Worm (Caenorhabditis elegans) whole organism, late embryonic: ENCODE results near the gene T28C6.3.

ENCODE experiments used
- C38D4.7 ChIP-seq: fragments of 200-800 bp; sonication (Bioruptor generic); optimal IDR thresholded peaks from 2 replicates; lab custom pipeline; 2018; ENCODE audit warnings: mild to moderate bottlenecking, missing genetic modification characterization, moderate library complexity, missing compliant biosample characterization
- K02D7.2 ChIP-seq: sonication (generic microtip); optimal IDR thresholded peaks from 2 replicates; lab custom pipeline; 2017; ENCODE audit warnings: mild to moderate bottlenecking, missing genetic modification characterization, missing compliant biosample characterization
- K09A11.1 ChIP-seq: sonication (generic microtip); optimal IDR thresholded peaks from 2 replicates; lab custom pipeline; 2017; ENCODE audit warnings: antibody characterized with exemption, mild to moderate bottlenecking, missing genetic modification characterization, missing compliant biosample characterization; ENCODE audit not compliant: insufficient read depth
- Y22D7AL.16 ChIP-seq: sonication (generic microtip); optimal IDR thresholded peaks from 2 replicates; lab custom pipeline; 2016; ENCODE audit warnings: missing genetic modification characterization, missing compliant biosample characterization
- ahr-1 ChIP-seq: sonication (generic microtip); optimal IDR thresholded peaks from 2 replicates; lab custom pipeline; 2016; ENCODE audit warnings: missing genetic modification characterization, missing compliant biosample characterization
- ceh-14 ChIP-seq: sonication (generic microtip); optimal IDR thresholded peaks from 2 replicates; lab custom pipeline; 2016; ENCODE audit warnings: missing genotype, missing genetic modification characterization, missing compliant biosample characterization
- ceh-18 ChIP-seq: sonication (generic microtip); optimal IDR thresholded peaks from 2 replicates; lab custom pipeline; 2016; ENCODE audit warnings: missing genetic modification characterization, missing compliant biosample characterization
- ceh-19 ChIP-seq: fragments of 200-800 bp; sonication (Bioruptor generic); optimal IDR thresholded peaks from 2 replicates; lab custom pipeline; 2018; ENCODE audit warnings: mild to moderate bottlenecking, missing genetic modification characterization, missing compliant biosample characterization
- ceh-2 ChIP-seq: sonication (generic microtip); optimal IDR thresholded peaks from 2 replicates; lab custom pipeline; 2016; ENCODE audit warnings: missing genotype, missing genetic modification characterization, missing compliant biosample characterization
- ceh-30 ChIP-seq: fragments of 150-350 bp; optimal IDR thresholded peaks from 2 replicates; lab custom pipeline; 2014; ENCODE audit warnings: missing biosample characterization, missing genetic modification characterization
- ceh-31 ChIP-seq: sonication (generic microtip); optimal IDR thresholded peaks from 2 replicates; lab custom pipeline; 2016; ENCODE audit warnings: missing genetic modification characterization, missing compliant biosample characterization
- ceh-34 ChIP-seq: sonication (generic microtip); optimal IDR thresholded peaks from 2 replicates; lab custom pipeline; 2016; ENCODE audit warnings: mild to moderate bottlenecking, missing genetic modification characterization, missing compliant biosample characterization
- ceh-45 ChIP-seq: fragments of 200-800 bp; sonication (Bioruptor generic); IDR thresholded peaks from 2 replicates; pipeline ENCODE4 v1.3.6; 2022; ENCODE audit warnings: missing genetic modification reagents, missing genetic modification characterization, missing compliant biosample characterization
- ceh-48 ChIP-seq: sonication (generic microtip); optimal IDR thresholded peaks from 2 replicates; lab custom pipeline; 2016; ENCODE audit warnings: missing genetic modification characterization, inconsistent platforms, missing compliant biosample characterization
- dmd-4 ChIP-seq: sonication (generic microtip); optimal IDR thresholded peaks from 2 replicates; lab custom pipeline; 2016; ENCODE audit warnings: borderline replicate concordance, missing genetic modification characterization, missing compliant biosample characterization
- elt-2 ChIP-seq: sonication (generic microtip); optimal IDR thresholded peaks from 2 replicates; lab custom pipeline; 2016; ENCODE audit warnings: missing genetic modification reagents, missing genetic modification characterization, missing compliant biosample characterization
- hlh-13 ChIP-seq: fragments of 200-800 bp; sonication (Bioruptor generic); optimal IDR thresholded peaks from 2 replicates; lab custom pipeline; 2018; ENCODE audit warnings: mild to moderate bottlenecking, missing genetic modification characterization, missing compliant biosample characterization
- hlh-6 ChIP-seq: sonication (generic microtip); optimal IDR thresholded peaks from 2 replicates; lab custom pipeline; 2016; ENCODE audit warnings: missing genotype, missing genetic modification characterization, missing compliant biosample characterization
- lim-6 ChIP-seq: sonication (generic microtip); optimal IDR thresholded peaks from 2 replicates; lab custom pipeline; 2016; ENCODE audit warnings: missing genetic modification characterization, missing compliant biosample characterization
- lin-11 ChIP-seq: fragments of 200-800 bp; sonication (Bioruptor generic); optimal IDR thresholded peaks from 2 replicates; lab custom pipeline; 2018; ENCODE audit warnings: mild to moderate bottlenecking, missing genetic modification characterization, missing compliant biosample characterization
- mec-3 ChIP-seq: sonication (generic microtip); optimal IDR thresholded peaks from 2 replicates; lab custom pipeline; 2016; ENCODE audit warnings: borderline replicate concordance, missing genetic modification characterization, missing compliant biosample characterization
- nhr-11 ChIP-seq: fragments of 150-350 bp; optimal IDR thresholded peaks from 2 replicates; lab custom pipeline; 2014; ENCODE audit warnings: missing biosample characterization, missing genetic modification characterization
- nhr-232 ChIP-seq: sonication (generic microtip); optimal IDR thresholded peaks from 2 replicates; lab custom pipeline; 2016; ENCODE audit warnings: missing genetic modification characterization, missing compliant biosample characterization
- npax-4 ChIP-seq: sonication (generic microtip); optimal IDR thresholded peaks from 2 replicates; lab custom pipeline; 2016; ENCODE audit warnings: missing genetic modification characterization, missing compliant biosample characterization
- pax-1 ChIP-seq: fragments of 150-350 bp; optimal IDR thresholded peaks from 2 replicates; lab custom pipeline; 2014; ENCODE audit warnings: missing biosample characterization, missing genetic modification characterization
- pha-2 ChIP-seq: sonication (generic microtip); optimal IDR thresholded peaks from 2 replicates; lab custom pipeline; 2017; ENCODE audit warnings: mild to moderate bottlenecking, missing genetic modification characterization, missing compliant biosample characterization
- sdc-2 ChIP-seq: sonication (generic microtip); optimal IDR thresholded peaks from 2 replicates; lab custom pipeline; 2016; ENCODE audit warnings: missing genotype, missing genetic modification characterization, missing compliant biosample characterization
- sox-2 ChIP-seq: fragments of 200-800 bp; sonication (Bioruptor generic); IDR thresholded peaks from 2 replicates; pipeline ENCODE4 v1.3.6; 2022; ENCODE audit warnings: missing genetic modification reagents, missing genetic modification characterization, missing compliant biosample characterization
- sox-4 ChIP-seq: sonication (generic microtip); optimal IDR thresholded peaks from 2 replicates; lab custom pipeline; 2017; ENCODE audit warnings: mild to moderate bottlenecking, missing genetic modification characterization, inconsistent platforms, missing compliant biosample characterization
- tbx-2 ChIP-seq: sonication (generic microtip); optimal IDR thresholded peaks from 2 replicates; lab custom pipeline; 2016; ENCODE audit warnings: missing genetic modification characterization, missing compliant biosample characterization
- ttx-3 ChIP-seq: sonication (generic microtip); optimal IDR thresholded peaks from 2 replicates; lab custom pipeline; 2016; ENCODE audit warnings: missing genetic modification reagents, missing genetic modification characterization, missing compliant biosample characterization
- unc-42 ChIP-seq: sonication (generic microtip); optimal IDR thresholded peaks from 2 replicates; lab custom pipeline; 2016; ENCODE audit warnings: missing genotype, missing genetic modification characterization, missing compliant biosample characterization
- unc-86 ChIP-seq: sonication (generic microtip); optimal IDR thresholded peaks from 2 replicates; lab custom pipeline; 2016; ENCODE audit warnings: missing genetic modification characterization, missing compliant biosample characterization
- zip-5 ChIP-seq: sonication (generic microtip); optimal IDR thresholded peaks from 2 replicates; lab custom pipeline; 2016; ENCODE audit warnings: missing genetic modification characterization, missing compliant biosample characterization

The T28C6.3 gene

ce11 chrIV:8790144-8790543 is 30.0 kb upstream of the T28C6.3 start, which contains the start of gene sru-35:
Gene sru-35, minus strand, starts transcription at chrIV:8790244.
- TF ChIP-seq hlh-6 (tag; lab: Kevin White, UChicago), result no peak
- no peak for TF ChIP-seq ceh-45
- TF ChIP-seq ceh-48 (tag; lab: Kevin White, UChicago), result no peak
- TF ChIP-seq mec-3 (tag; lab: Kevin White, UChicago), result no peak
- TF ChIP-seq ceh-2 (tag; lab: Kevin White, UChicago), result no peak
- no peak for TF ChIP-seq lin-11 (tag; lab: Kevin White, UChicago)
- no peak for TF ChIP-seq lim-6 (tag; lab: Kevin White, UChicago)
- no peak for TF ChIP-seq pha-2 (tag; lab: Kevin White, UChicago)
- no peak for TF ChIP-seq hlh-13 (GFP tag; lab: Kevin White, UChicago)
- TF ChIP-seq ceh-31, result no peak
- TF ChIP-seq K02D7.2 (tag; lab: Kevin White, UChicago), result no peak
- no peak for TF ChIP-seq K09A11.1 (tag; lab: Kevin White, UChicago)
- no peak for TF ChIP-seq ahr-1 (tag; lab: Kevin White, UChicago)
- no peak for TF ChIP-seq sdc-2 (tag; lab: Kevin White, UChicago)
- no peak for TF ChIP-seq unc-86
- no peak for TF ChIP-seq dmd-4
- TF ChIP-seq unc-42, result no peak

ce11 chrIV:8792808-8793207 is 27.3 kb upstream of the T28C6.3 start, which contains the start of gene C33D9.3:
Gene C33D9.3, minus strand, starts transcription at chrIV:8792908.
- TF ChIP-seq unc-42 (no peak), ttx-3 (no peak), pax-1 (tag; lab: Kevin White, UChicago) (no peak), ceh-19 (no peak), ceh-14 (tag; lab: Kevin White, UChicago) (no peak)

- no peak for TF ChIP-seq nhr-11 (tag; lab: Kevin White, UChicago)
- no peak for TF ChIP-seq hlh-6 (tag; lab: Kevin White, UChicago)
- TF ChIP-seq Y22D7AL.16 (tag; lab: Kevin White, UChicago), result no peak
These were observed 26.9 kb upstream of the T28C6.3 start for ce11 chrIV:8793223-8793622.

- TF ChIP-seq npax-4 (tag; lab: Kevin White, UChicago), result no peak
- TF ChIP-seq unc-42, result no peak
- TF ChIP-seq ceh-19, result peak; percentile 13
- peak; percentile 30 for TF ChIP-seq ceh-18
- TF ChIP-seq, all 69 proteins: peak for 2
These were observed 25.1 kb upstream of the T28C6.3 start for ce11 chrIV:8794895-8795665.

ce11 chrIV:8796246-8796645 is 23.9 kb upstream of the T28C6.3 start:
- TF ChIP-seq unc-42 (no peak), ttx-3 (no peak), zip-5 (tag; lab: Kevin White, UChicago) (no peak), ceh-18 (no peak), ceh-34 (tag; lab: Kevin White, UChicago) (no peak), nhr-232 (tag; lab: Kevin White, UChicago) (no peak), lin-11 (tag; lab: Kevin White, UChicago) (no peak), ceh-30 (tag; lab: Kevin White, UChicago) (no peak), sox-4 (tag; lab: Kevin White, UChicago) (no peak), sox-2 (GFP tag; lab: Robert Waterston, UW) (no peak), C38D4.7 (GFP tag; lab: Kevin White, UChicago) (no peak), elt-2 (tag; lab: Kevin White, UChicago) (no peak), hlh-6 (tag; lab: Kevin White, UChicago) (no peak), tbx-2 (tag; lab: Kevin White, UChicago) (no peak)
- TF ChIP-seq, all 69 proteins: peak for 0
